Worm (Caenorhabditis elegans) whole organism, L3 larva: ENCODE measurements around the gene blos-7.
A peak's percentile ranks its signal among the peaks of the same experiment; 100 is the strongest.

ENCODE experiments used
- R02D3.7 ChIP-seq: fragments of 150-350 bp; optimal IDR thresholded peaks from 2 replicates; lab custom pipeline; 2014; ENCODE audit warnings: missing biosample characterization, missing genetic modification characterization
- ama-1 ChIP-seq: fragments of 150-350 bp; optimal IDR thresholded peaks from 2 replicates; lab custom pipeline; 2018
- ceh-82 ChIP-seq: fragments of 150-350 bp; optimal IDR thresholded peaks from 2 replicates; lab custom pipeline; 2014; ENCODE audit warnings: missing biosample characterization, missing genetic modification characterization
- ceh-9 ChIP-seq: sonication (generic microtip); optimal IDR thresholded peaks from 2 replicates; lab custom pipeline; 2018; ENCODE audit warnings: missing biosample characterization, missing genetic modification characterization
- daf-12 ChIP-seq: fragments of 150-350 bp; optimal IDR thresholded peaks from 2 replicates; lab custom pipeline; 2014; ENCODE audit warnings: missing biosample characterization, missing genetic modification reagents, missing genetic modification characterization
- egl-27 ChIP-seq: sonication (generic microtip); optimal IDR thresholded peaks from 4 replicates; lab custom pipeline; 2017; ENCODE audit warnings: missing biosample characterization, missing genetic modification reagents, missing genetic modification characterization
- egl-5 ChIP-seq: fragments of 150-350 bp; optimal IDR thresholded peaks from 2 replicates; lab custom pipeline; 2017; ENCODE audit warnings: missing biosample characterization, missing genetic modification reagents, missing genetic modification characterization, inconsistent platforms
- elt-1 ChIP-seq: fragments of 150-350 bp; optimal IDR thresholded peaks from 2 replicates; lab custom pipeline; 2014; ENCODE audit warnings: missing biosample characterization, missing genetic modification characterization
- elt-2 ChIP-seq: sonication (generic microtip); optimal IDR thresholded peaks from 2 replicates; lab custom pipeline; 2016; ENCODE audit warnings: missing genetic modification reagents, mild to moderate bottlenecking, missing genetic modification characterization, missing compliant biosample characterization
- elt-3 ChIP-seq, 3 experiments: fragments of 150-350 bp in 1 of 3; sonication (generic microtip) in 2 of 3; optimal IDR thresholded peaks; 2 replicates in 2 of 3; 4 replicates in 1 of 3; lab custom pipeline; 2014 to 2017; ENCODE audit warnings: missing biosample characterization in 3 of 3, missing genetic modification characterization in 3 of 3
- eor-1 ChIP-seq, 2 experiments: fragments of 150-350 bp; optimal IDR thresholded peaks; 2 replicates each; lab custom pipeline; 2014 to 2018; ENCODE audit warnings: missing biosample characterization in 2 of 2, missing genetic modification characterization in 2 of 2
- fkh-2 ChIP-seq: fragments of 150-350 bp; optimal IDR thresholded peaks from 2 replicates; lab custom pipeline; 2014; ENCODE audit warnings: missing biosample characterization, missing genetic modification reagents, missing genetic modification characterization
- hmg-11 ChIP-seq: sonication (generic microtip); optimal IDR thresholded peaks from 2 replicates; lab custom pipeline; 2016; ENCODE audit warnings: missing genetic modification characterization, missing compliant biosample characterization
- jun-1 ChIP-seq: fragments of 150-350 bp; optimal IDR thresholded peaks from 2 replicates; lab custom pipeline; 2014; ENCODE audit warnings: missing biosample characterization, missing genetic modification reagents, missing genetic modification characterization
- lsy-12 ChIP-seq: sonication (generic microtip); optimal IDR thresholded peaks from 2 replicates; lab custom pipeline; 2016; ENCODE audit warnings: mild to moderate bottlenecking, missing genetic modification characterization, missing compliant biosample characterization
- mdl-1 ChIP-seq: fragments of 150-350 bp; optimal IDR thresholded peaks from 2 replicates; lab custom pipeline; 2014; ENCODE audit warnings: missing biosample characterization, missing genetic modification characterization
- nfya-1 ChIP-seq: sonication (generic microtip); optimal IDR thresholded peaks from 2 replicates; lab custom pipeline; 2017; ENCODE audit warnings: missing genetic modification characterization, mild to moderate bottlenecking, missing compliant biosample characterization, antibody characterized with exemption, moderate library complexity; ENCODE audit not compliant: insufficient read depth
- nhr-11 ChIP-seq: fragments of 150-350 bp; optimal IDR thresholded peaks from 2 replicates; lab custom pipeline; 2014; ENCODE audit warnings: missing biosample characterization, missing genetic modification characterization
- nhr-12 ChIP-seq: fragments of 150-350 bp; optimal IDR thresholded peaks from 2 replicates; lab custom pipeline; 2014; ENCODE audit warnings: missing biosample characterization, missing genetic modification characterization
- nhr-237 ChIP-seq: fragments of 150-350 bp; optimal IDR thresholded peaks from 2 replicates; lab custom pipeline; 2014; ENCODE audit warnings: missing biosample characterization, missing genetic modification characterization
- nhr-25 ChIP-seq: sonication (generic microtip); optimal IDR thresholded peaks from 2 replicates; lab custom pipeline; 2017; ENCODE audit warnings: missing biosample characterization, missing genetic modification characterization
- nhr-67 ChIP-seq: fragments of 150-350 bp; optimal IDR thresholded peaks from 2 replicates; lab custom pipeline; 2014; ENCODE audit warnings: missing biosample characterization, missing genetic modification characterization
- nhr-77 ChIP-seq: fragments of 150-350 bp; optimal IDR thresholded peaks from 2 replicates; lab custom pipeline; 2014; ENCODE audit warnings: missing biosample characterization, missing genetic modification characterization
- pha-4 ChIP-seq: fragments of 150-350 bp; optimal IDR thresholded peaks from 2 replicates; lab custom pipeline; 2014; ENCODE audit warnings: missing biosample characterization, missing genetic modification reagents, missing genetic modification characterization
- pqm-1 ChIP-seq: fragments of 150-350 bp; optimal IDR thresholded peaks from 2 replicates; lab custom pipeline; 2017; ENCODE audit warnings: missing biosample characterization, missing genetic modification characterization, inconsistent platforms
- sea-2 ChIP-seq: fragments of 150-350 bp; sonication (generic microtip); optimal IDR thresholded peaks from 4 replicates; lab custom pipeline; 2014; ENCODE audit warnings: missing biosample characterization, missing genetic modification reagents, missing genetic modification characterization
- skn-1 ChIP-seq: fragments of 150-350 bp; optimal IDR thresholded peaks from 2 replicates; lab custom pipeline; 2014; ENCODE audit warnings: missing biosample characterization, missing genetic modification characterization
- snpc-4 ChIP-seq: fragments of 150-350 bp; optimal IDR thresholded peaks from 2 replicates; lab custom pipeline; 2014; ENCODE audit warnings: missing biosample characterization, missing genetic modification characterization
- tbx-2 ChIP-seq: sonication (generic microtip); optimal IDR thresholded peaks from 2 replicates; lab custom pipeline; 2016; ENCODE audit warnings: mild to moderate bottlenecking, missing genetic modification characterization, missing compliant biosample characterization
- zag-1 ChIP-seq: fragments of 150-350 bp; optimal IDR thresholded peaks from 2 replicates; lab custom pipeline; 2014; ENCODE audit warnings: missing biosample characterization, missing genetic modification characterization
- ztf-11 ChIP-seq: fragments of 150-350 bp; optimal IDR thresholded peaks from 2 replicates; lab custom pipeline; 2014; ENCODE audit warnings: missing biosample characterization, missing genetic modification characterization
- ztf-4 ChIP-seq: fragments of 150-350 bp; optimal IDR thresholded peaks from 2 replicates; lab custom pipeline; 2014; ENCODE audit warnings: missing biosample characterization, missing genetic modification characterization

The blos-7 gene

DNA sequence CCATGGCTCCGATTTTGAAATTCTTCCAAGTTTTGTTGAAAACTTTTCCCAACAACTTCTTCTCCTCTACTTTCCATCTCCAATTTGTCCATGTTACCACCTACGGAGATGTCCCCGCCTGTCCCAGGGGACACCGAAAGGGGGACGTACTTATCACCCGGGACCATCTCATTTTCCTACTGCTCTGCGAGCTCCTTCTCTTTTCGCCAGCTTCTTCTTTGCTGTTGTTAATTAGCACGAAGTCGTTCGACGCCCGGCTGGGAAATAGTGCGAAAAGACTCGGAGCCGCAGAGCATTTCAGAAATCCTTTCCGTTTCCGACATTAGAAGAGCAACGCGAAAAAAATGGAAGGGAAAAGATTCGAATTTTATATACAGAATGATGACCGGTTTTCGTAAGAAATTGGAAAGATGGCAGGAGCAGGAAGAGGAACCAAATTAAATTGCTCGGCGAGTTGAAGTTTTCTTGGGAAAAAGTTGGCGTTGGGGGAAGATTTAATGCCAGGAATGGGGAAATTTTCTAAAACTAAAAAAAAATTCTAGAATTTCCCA, 39.2 kb upstream of the blos-7 start:
- TF ChIP-seq mdl-1 (tag; lab: Kevin White, UChicago) (no peak), nhr-237 (tag; lab: Kevin White, UChicago) (no peak), ztf-11 (tag; lab: Kevin White, UChicago) (no peak), nhr-25 (tag; lab: Kevin White, UChicago) (no peak), elt-3 (tag; optimal IDR thresholded peaks at IDR 0.05; lab: Kevin White, UChicago) (no peak), nhr-67 (tag; lab: Kevin White, UChicago) (no peak), nhr-11 (tag; lab: Kevin White, UChicago) (no peak), R02D3.7 (tag; lab: Kevin White, UChicago) (no peak), skn-1 (tag; lab: Kevin White, UChicago) (no peak), ceh-9 (tag; lab: Kevin White, UChicago) (no peak)

DNA sequence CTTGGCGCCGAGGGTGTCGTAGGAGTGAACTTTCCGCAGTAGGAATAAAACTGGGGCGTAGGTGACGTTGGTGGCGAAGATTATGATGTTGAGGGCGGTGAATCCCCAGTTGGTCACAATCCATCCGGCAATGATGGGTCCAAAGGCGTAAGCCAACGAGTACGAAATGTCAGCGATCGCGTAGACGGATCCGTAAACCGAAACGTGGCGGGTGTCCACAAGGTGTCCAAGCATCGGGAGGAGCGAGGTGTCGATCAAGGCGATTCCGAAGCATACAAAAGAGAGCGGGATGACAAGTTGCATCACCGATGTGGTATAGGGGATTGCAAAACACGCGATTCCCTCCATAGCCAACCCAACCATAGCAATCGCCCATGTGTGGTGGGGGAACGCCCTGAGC, 36.0 kb upstream of the blos-7 start:
- TF ChIP-seq ama-1: no peak
- TF ChIP-seq ceh-82: no peak
- no peak for TF ChIP-seq lsy-12 (tag; lab: Kevin White, UChicago)
- TF ChIP-seq mdl-1 (tag; lab: Kevin White, UChicago): no peak
- no peak for TF ChIP-seq R02D3.7 (tag; lab: Kevin White, UChicago)
- TF ChIP-seq ceh-9 (tag; lab: Kevin White, UChicago): no peak

DNA sequence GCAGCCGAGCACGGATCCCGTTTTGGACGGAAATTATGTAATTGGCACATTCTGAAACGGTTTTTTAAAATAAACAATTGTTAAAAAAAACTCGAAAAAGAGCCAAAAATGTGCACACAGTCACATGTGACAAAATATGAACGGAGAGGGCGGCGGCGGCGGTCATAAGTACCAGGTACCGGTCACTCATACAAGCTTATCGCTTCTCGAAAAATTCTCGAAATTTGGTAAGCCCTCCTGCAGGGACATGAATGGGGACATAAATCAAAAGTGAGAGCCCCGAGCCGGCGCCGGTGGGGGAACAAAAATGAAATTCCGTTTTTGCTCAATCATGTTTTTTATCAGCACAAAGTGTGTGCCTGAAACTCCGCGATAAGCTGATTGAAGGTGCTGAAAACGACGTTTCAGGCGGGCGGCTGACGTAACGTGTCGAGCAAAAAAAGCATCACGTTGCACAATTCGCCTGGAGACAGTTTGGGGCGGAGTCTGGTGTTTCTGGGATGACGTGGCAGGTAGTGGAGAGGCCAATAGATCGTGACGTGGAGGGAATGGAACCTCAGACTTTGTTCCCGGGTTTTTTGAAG, 30.4 kb upstream of the blos-7 start, which contains the start of gene ltah-1.2:
ltah-1.2 (minus strand) TSS at position 51 of the 584 bp plus-strand sequence.
- peak; percentile 90 for TF ChIP-seq elt-2 (tag; lab: Kevin White, UChicago)
- no peak for TF ChIP-seq eor-1 (tag; optimal IDR thresholded peaks at IDR 0.05; lab: Kevin White, UChicago)
- no peak for TF ChIP-seq ztf-4 (tag; lab: Kevin White, UChicago)
- peak; percentile 43 for TF ChIP-seq pqm-1 (tag; lab: Kevin White, UChicago)
- peak; percentile 38 for TF ChIP-seq nfya-1 (tag; lab: Kevin White, UChicago)
- no peak for TF ChIP-seq zag-1 (tag; lab: Kevin White, UChicago)

DNA sequence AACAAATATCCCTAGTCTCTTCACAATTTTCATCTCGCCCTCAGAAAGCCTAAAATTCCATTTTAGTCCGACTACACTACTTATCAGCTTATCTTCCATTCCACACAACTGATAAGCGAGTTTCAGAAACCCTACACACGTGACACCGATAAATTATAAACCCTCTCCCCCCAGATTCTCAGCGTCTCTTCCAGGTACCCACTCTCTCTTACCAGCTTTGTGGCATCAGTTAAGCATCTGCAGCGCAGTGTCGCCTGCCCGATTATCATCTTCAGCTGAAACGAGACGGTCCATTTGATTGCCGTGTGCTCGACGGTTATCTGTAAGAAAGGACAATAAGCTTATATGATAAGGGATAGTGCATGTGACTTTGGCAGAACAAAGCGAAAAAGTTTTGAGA, 29.1 kb upstream of the blos-7 start:
- TF ChIP-seq daf-12 (tag; lab: Kevin White, UChicago): no peak
- peak; percentile 90 for TF ChIP-seq jun-1 (tag; lab: Kevin White, UChicago)
- no peak for TF ChIP-seq nhr-11 (tag; lab: Kevin White, UChicago)
- no peak for TF ChIP-seq nhr-25 (tag; lab: Kevin White, UChicago)
- TF ChIP-seq eor-1 (tag; optimal IDR thresholded peaks at IDR 0.05; lab: Kevin White, UChicago): no peak
- TF ChIP-seq fkh-2 (tag; lab: Kevin White, UChicago): no peak
- TF ChIP-seq pha-4 (tag; lab: Kevin White, UChicago): peak; percentile 13
- peak; percentile 100 for TF ChIP-seq elt-2 (tag; lab: Kevin White, UChicago)
- no peak for TF ChIP-seq snpc-4 (tag; lab: Kevin White, UChicago)
- TF ChIP-seq zag-1 (tag; lab: Kevin White, UChicago): no peak
- peak; percentile 99 for TF ChIP-seq pqm-1 (tag; lab: Kevin White, UChicago)
- TF ChIP-seq egl-27: peak; percentile 22
- no peak for TF ChIP-seq elt-3 (tag; optimal IDR thresholded peaks at IDR 0.05; lab: Kevin White, UChicago)
- TF ChIP-seq tbx-2: no peak
- TF ChIP-seq sea-2 (GFP tag; lab: Kevin White, UChicago): no peak
- TF ChIP-seq mdl-1 (tag; lab: Kevin White, UChicago): peak; percentile 43
- no peak for TF ChIP-seq hmg-11
- TF ChIP-seq skn-1 (tag; lab: Kevin White, UChicago): peak; percentile 66
- TF ChIP-seq nhr-12 (tag; lab: Kevin White, UChicago): no peak
- TF ChIP-seq, all 47 proteins: peak for 7

DNA sequence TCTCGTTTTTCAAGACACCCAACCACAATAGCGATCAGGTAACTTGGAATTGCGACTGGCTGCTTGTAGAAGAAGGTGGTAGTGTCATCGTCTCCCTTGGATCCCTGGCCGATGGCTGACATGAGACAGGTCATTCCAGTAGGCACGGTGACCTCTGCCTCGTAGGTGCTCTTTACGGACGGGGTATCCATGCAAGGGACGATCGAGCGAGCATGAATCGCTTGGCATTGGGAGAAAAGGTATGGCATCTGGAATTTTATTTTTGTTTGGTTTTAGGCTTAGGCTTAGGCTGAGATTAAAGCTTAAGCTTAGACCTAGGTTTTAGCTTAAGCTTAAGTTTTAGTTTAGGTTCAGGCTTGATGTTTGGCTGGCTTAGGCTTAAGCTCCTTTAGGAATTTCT, 28.3 kb upstream of the blos-7 start:
- TF ChIP-seq elt-1 (no peak), nhr-25 (tag; lab: Kevin White, UChicago) (no peak), nhr-67 (tag; lab: Kevin White, UChicago) (no peak), nhr-77 (tag; lab: Kevin White, UChicago) (no peak), nhr-11 (tag; lab: Kevin White, UChicago) (no peak), egl-5 (tag; lab: Kevin White, UChicago) (no peak), pha-4 (tag; lab: Kevin White, UChicago) (no peak)
